Fruit fly (Drosophila melanogaster): ENCODE measurements around the gene Xrp1.

Xrp1 gene

DNA sequence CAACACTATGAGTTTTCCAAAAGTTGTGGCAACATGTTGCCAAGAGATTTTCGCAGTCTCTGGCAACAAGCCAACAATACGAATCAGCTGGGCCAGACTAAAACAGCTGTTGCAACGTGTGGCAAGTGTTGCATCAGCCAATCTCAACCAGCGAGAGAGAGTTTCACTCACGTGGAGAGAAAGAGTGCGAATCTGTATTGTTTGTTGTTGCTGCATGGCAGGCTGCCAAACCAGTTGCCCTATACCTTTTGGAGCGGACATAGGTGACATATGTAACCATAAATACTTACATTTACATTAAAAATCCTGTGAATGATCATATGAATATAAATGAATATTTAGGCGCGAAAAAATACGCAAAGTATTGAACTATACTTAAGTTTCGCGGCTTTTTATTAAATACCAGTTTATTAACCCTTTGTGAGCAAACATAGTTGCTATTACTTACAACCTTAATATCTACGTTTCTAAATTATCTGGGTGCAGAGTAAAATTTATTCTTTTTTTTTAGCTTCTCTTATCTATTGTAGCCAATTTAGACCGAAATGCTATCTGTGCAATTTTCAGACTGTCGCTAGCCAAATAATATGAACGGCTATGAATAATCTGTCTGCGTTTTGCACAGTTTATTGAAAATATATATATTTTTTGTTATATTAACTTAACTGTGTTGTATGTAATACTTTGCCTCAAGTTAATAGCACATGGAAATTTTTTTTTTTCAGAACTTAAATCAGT lies 743 bp upstream of the Xrp1 start (continued):
- TF ChIP-seq Atf6 (GFP tag; IDR thresholded peaks at IDR 0.05) (no peak), CG18619 (GFP tag; optimal IDR thresholded peaks at IDR 0.05) (no peak), Sin3A (optimal IDR thresholded peaks at IDR 0.05) (no peak), CrebB (tag; optimal IDR thresholded peaks at IDR 0.05) (no peak), sens-2 (GFP tag; IDR thresholded peaks at IDR 0.05) (no peak), CG8281 (tag; optimal IDR thresholded peaks at IDR 0.05) (no peak), gsb (GFP tag; IDR thresholded peaks at IDR 0.05) (no peak), Eip74EF (GFP tag; optimal IDR thresholded peaks at IDR 0.05) (no peak), gsb-n (tag; optimal IDR thresholded peaks at IDR 0.05) (no peak), Fer1 (GFP tag; optimal IDR thresholded peaks at IDR 0.05) (no peak), CG17361 (GFP tag; IDR thresholded peaks at IDR 0.05) (peak; percentile 75), HmgD (GFP tag; optimal IDR thresholded peaks at IDR 0.05) (no peak), CG14014 (GFP tag; IDR thresholded peaks at IDR 0.05) (peak; percentile 28; the same call in 1 of the 2 replicates), lmd (GFP tag; IDR thresholded peaks at IDR 0.05) (peak; percentile 26; the same call in 1 of the 2 replicates), inv (GFP tag; IDR thresholded peaks at IDR 0.05; ENCODE audit: partially characterized antibody) (no peak), crol (GFP tag; IDR thresholded peaks at IDR 0.05) (no peak), CG6654 (GFP tag; optimal IDR thresholded peaks at IDR 0.05) (no peak), crc (GFP tag; optimal IDR thresholded peaks at IDR 0.05) (no peak), CG12659 (GFP tag; optimal IDR thresholded peaks at IDR 0.05) (peak; percentile 6), Bdp1 (GFP tag; optimal IDR thresholded peaks at IDR 0.05) (no peak), CG2712 (tag; optimal IDR thresholded peaks at IDR 0.05) (peak; percentile 9), CG10565 (GFP tag; optimal IDR thresholded peaks at IDR 0.05) (no peak), CG16863 (GFP tag; optimal IDR thresholded peaks at IDR 0.05) (no peak), CG17568 (GFP tag; optimal IDR thresholded peaks at IDR 0.05) (no peak), CG14710 (tag; optimal IDR thresholded peaks at IDR 0.05) (peak; percentile 1), Atf3 (GFP tag; optimal IDR thresholded peaks at IDR 0.05) (no peak), CG5180 (GFP tag; optimal IDR thresholded peaks at IDR 0.05) (peak; percentile 25), CG34422 (GFP tag; IDR thresholded peaks at IDR 0.05) (0 out of 3 replicates have a peak, but pooled peaks have one; percentile 27), chif (GFP tag; optimal IDR thresholded peaks at IDR 0.05) (no peak), CG6175 (GFP tag; IDR thresholded peaks at IDR 0.05) (peak; percentile 69; the same call in 1 of the 3 replicates), CG16779 (GFP tag; IDR thresholded peaks at IDR 0.05) (no peak), CG17612 (GFP tag; IDR thresholded peaks at IDR 0.05) (no peak), stc (GFP tag; IDR thresholded peaks at IDR 0.05) (no peak), Drgx (GFP tag; IDR thresholded peaks at IDR 0.05) (peak; percentile 58), Bgb (GFP tag; IDR thresholded peaks at IDR 0.05; ENCODE audit: partially characterized antibody) (no peak), CG3726 (GFP tag; IDR thresholded peaks at IDR 0.05) (no peak), B-H1 (GFP tag; IDR thresholded peaks at IDR 0.05) (no peak), CG9609 (GFP tag; optimal IDR thresholded peaks at IDR 0.05) (no peak), CG34376 (GFP tag; optimal IDR thresholded peaks at IDR 0.05) (no peak), sd (tag; optimal IDR thresholded peaks at IDR 0.05) (no peak), stwl (tag; optimal IDR thresholded peaks at IDR 0.05) (no peak), CG2129 (GFP tag; IDR thresholded peaks at IDR 0.05; ENCODE audit: partially characterized antibody) (no peak), CG18011 (GFP tag; optimal IDR thresholded peaks at IDR 0.05) (no peak), fru (optimal IDR thresholded peaks at IDR 0.05) (no peak), Pdp1 (GFP tag; optimal IDR thresholded peaks at IDR 0.05) (peak in 1 of 2 experiments; percentile 61), org-1 (GFP tag; optimal IDR thresholded peaks at IDR 0.05) (no peak), Hmr (GFP tag; optimal IDR thresholded peaks at IDR 0.05) (no peak), CTCF (GFP tag; optimal IDR thresholded peaks at IDR 0.05) (no peak), repo (GFP tag; optimal IDR thresholded peaks at IDR 0.05) (no peak), Ada2b (GFP tag; IDR thresholded peaks at IDR 0.05) (no peak), al (GFP tag; IDR thresholded peaks at IDR 0.05) (no peak)

Measured in whole organism, embryonic.